Worm (Caenorhabditis elegans): ENCODE measurements around the gene ZC204.12.
"Not testable (repeated sequence)": the region's sequence is repeated elsewhere in the genome, so short reads cannot be mapped to it uniquely, and the experiment has no call there.

DNA sequence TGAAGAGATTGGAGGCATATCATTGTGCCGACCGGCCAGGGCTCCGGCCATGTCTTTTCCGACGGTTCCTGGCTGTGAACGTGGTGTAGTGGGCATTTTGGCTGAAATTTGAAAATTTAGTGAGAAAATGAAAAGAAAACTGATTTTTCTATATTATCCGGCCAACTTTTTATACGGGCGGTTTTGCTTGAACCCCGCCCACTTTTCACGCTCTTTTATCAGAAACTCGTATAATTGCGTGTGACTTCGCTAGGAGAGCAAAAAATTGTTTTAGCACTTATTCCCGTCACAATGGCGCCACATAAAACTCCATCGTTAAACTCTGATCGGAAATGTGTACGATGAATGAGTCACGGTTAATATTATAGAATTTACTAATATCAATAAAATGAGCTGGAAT lies 24.9 kb downstream of the ZC204.12 start, which contains the start of gene C08E3.13:
- TF ChIP-seq dpl-1 (GFP tag; optimal IDR thresholded peaks at IDR 0.05); unc-62 (GFP tag; optimal IDR thresholded peaks at IDR 0.05 in 1 of 2); unc-62 (tag; optimal IDR thresholded peaks at IDR 0.05); skn-1 (tag; optimal IDR thresholded peaks at IDR 0.05); lin-15B (tag; optimal IDR thresholded peaks at IDR 0.05): not testable (repeated sequence)
